Fruit fly (Drosophila melanogaster): Measurements from ENCODE around the gene mrn.

Gene mrn

dm6 chr3L:15580487-15580886 is at the start of gene mrn, which contains the start of gene CG12301 (continued):
- TF ChIP-seq Hr3 (GFP tag; optimal IDR thresholded peaks at IDR 0.05) (peak; percentile 68), Sox102F (GFP tag; optimal IDR thresholded peaks at IDR 0.05) (no peak), emc (GFP tag; optimal IDR thresholded peaks at IDR 0.05) (no peak), CG16863 (GFP tag; optimal IDR thresholded peaks at IDR 0.05) (peak; percentile 48), CG15269 (tag; optimal IDR thresholded peaks at IDR 0.05) (no peak), pnt (GFP tag; optimal IDR thresholded peaks at IDR 0.05) (peak; percentile 55), pfk (GFP tag; optimal IDR thresholded peaks at IDR 0.05) (no peak), Gsc (GFP tag; IDR thresholded peaks at IDR 0.05) (peak; percentile 60; the same call in 1 of the 2 replicates), Dad (GFP tag; optimal IDR thresholded peaks at IDR 0.05) (peak; percentile 61), ERR (GFP tag; optimal IDR thresholded peaks at IDR 0.05) (no peak), CG43689 (GFP tag; IDR thresholded peaks at IDR 0.05) (no peak), klu (GFP tag; IDR thresholded peaks at IDR 0.05) (peak; percentile 86), mam (GFP tag; optimal IDR thresholded peaks at IDR 0.05) (peak; percentile 81), CG34376 (GFP tag; optimal IDR thresholded peaks at IDR 0.05) (peak; percentile 40), CG8765 (GFP tag; IDR thresholded peaks at IDR 0.05) (peak; percentile 95), CG12071 (GFP tag; optimal IDR thresholded peaks at IDR 0.05) (no peak), chif (GFP tag; optimal IDR thresholded peaks at IDR 0.05) (peak; percentile 49 to 55), Camta (GFP tag; optimal IDR thresholded peaks at IDR 0.05) (peak; percentile 56), lov (optimal IDR thresholded peaks at IDR 0.05) (no peak), lov (GFP tag; IDR thresholded peaks at IDR 0.05) (0 out of 3 replicates have a peak, but pooled peaks have one; percentile 37), Sry-δ (GFP tag; optimal IDR thresholded peaks at IDR 0.05) (peak; percentile 86), CG5180 (GFP tag; optimal IDR thresholded peaks at IDR 0.05) (no peak), CG10321 (GFP tag; IDR thresholded peaks at IDR 0.05) (no peak), PHDP (tag; optimal IDR thresholded peaks at IDR 0.05) (no peak), Eip74EF (GFP tag; optimal IDR thresholded peaks at IDR 0.05) (no peak), nom (GFP tag; optimal IDR thresholded peaks at IDR 0.05) (no peak), CG4282 (GFP tag; optimal IDR thresholded peaks at IDR 0.05) (no peak), stc (GFP tag; IDR thresholded peaks at IDR 0.05) (peak; percentile 90), vvl (GFP tag; IDR thresholded peaks at IDR 0.05) (peak; percentile 93), zfh1 (GFP tag; IDR thresholded peaks at IDR 0.05) (peak; percentile 95), CG17568 (GFP tag; optimal IDR thresholded peaks at IDR 0.05) (no peak), az2 (GFP tag; optimal IDR thresholded peaks at IDR 0.05) (peak; percentile 61), E2f1 (GFP tag; IDR thresholded peaks at IDR 0.05) (peak; percentile 91), gsb-n (tag; optimal IDR thresholded peaks at IDR 0.05) (no peak), fu2 (GFP tag; optimal IDR thresholded peaks at IDR 0.05) (peak; percentile 52), CG4730 (GFP tag; IDR thresholded peaks at IDR 0.05) (peak; percentile 88), Ada2b (GFP tag; IDR thresholded peaks at IDR 0.05) (peak; percentile 80), exex (tag; optimal IDR thresholded peaks at IDR 0.05) (no peak), bcd (GFP tag; optimal IDR thresholded peaks at IDR 0.05) (no peak), Trl (optimal IDR thresholded peaks at IDR 0.05) (no peak), Trl (GFP tag; optimal IDR thresholded peaks at IDR 0.05) (peak; percentile 46), CG13287 (GFP tag; IDR thresholded peaks at IDR 0.05; ENCODE audit: partially characterized antibody) (peak; percentile 97), CG6654 (GFP tag; optimal IDR thresholded peaks at IDR 0.05) (peak; percentile 14), CG8388 (GFP tag; optimal IDR thresholded peaks at IDR 0.05) (no peak), z (GFP tag; IDR thresholded peaks at IDR 0.05) (peak; percentile 54; the same call in 1 of the 3 replicates), CG3838 (GFP tag; optimal IDR thresholded peaks at IDR 0.05) (peak; percentile 47), ap (GFP tag; IDR thresholded peaks at IDR 0.05) (peak; percentile 68), CG10543 (GFP tag; optimal IDR thresholded peaks at IDR 0.05) (no peak), CkIIα-i1 (GFP tag; IDR thresholded peaks at IDR 0.05) (no peak), Dip2 (GFP tag; IDR thresholded peaks at IDR 0.05) (peak; percentile 24; the same call in 1 of the 2 replicates), bigmax (GFP tag; optimal IDR thresholded peaks at IDR 0.05) (no peak), CG2889 (GFP tag; IDR thresholded peaks at IDR 0.05) (peak; percentile 50; the same call in 1 of the 3 replicates)

All from whole organism, embryonic.